Fruit fly (Drosophila melanogaster) whole organism, embryonic: ENCODE data around the gene CG6739.

Experiments used
- ATbp ChIP-seq: fragments of 200-800 bp; sonication (Bioruptor generic); optimal IDR thresholded peaks from 2 replicates; lab custom pipeline; 2017; ENCODE audit warnings: missing biosample characterization, mild to moderate bottlenecking, missing genetic modification characterization, missing genetic modification reagents
- Aef1 ChIP-seq: fragments of 200-800 bp; sonication (Bioruptor generic); IDR thresholded peaks from 3 replicates; pipeline ENCODE4 v1.3.6; 2022; ENCODE audit warnings: missing biosample characterization, missing genetic modification characterization
- Bgb ChIP-seq: fragments of 200-800 bp; sonication (Bioruptor generic); IDR thresholded peaks from 2 replicates; pipeline ENCODE4 v1.3.6; 2022; ENCODE audit warnings: missing biosample characterization, missing genetic modification characterization; ENCODE audit not compliant: partially characterized antibody
- CG10462 ChIP-seq: fragments of 200-800 bp; sonication (Bioruptor generic); optimal IDR thresholded peaks from 2 replicates; lab custom pipeline; 2016; ENCODE audit warnings: missing biosample characterization, missing genetic modification characterization
- CG12155 ChIP-seq: fragments of 200-800 bp; sonication (Bioruptor generic); optimal IDR thresholded peaks from 3 replicates; lab custom pipeline; 2016; ENCODE audit warnings: missing biosample characterization, missing genetic modification characterization
- CG12236 ChIP-seq: fragments of 200-800 bp; sonication (Bioruptor generic); optimal IDR thresholded peaks from 2 replicates; lab custom pipeline; 2016; ENCODE audit warnings: missing biosample characterization, missing genetic modification characterization
- CG12391 ChIP-seq: fragments of 200-800 bp; sonication (Bioruptor generic); optimal IDR thresholded peaks from 3 replicates; lab custom pipeline; 2018; ENCODE audit warnings: missing biosample characterization, mild to moderate bottlenecking, missing genetic modification characterization, moderate library complexity
- CG13424 ChIP-seq: fragments of 200-800 bp; sonication (Bioruptor generic); optimal IDR thresholded peaks from 2 replicates; lab custom pipeline; 2019; ENCODE audit warnings: missing biosample characterization, mild to moderate bottlenecking, missing genetic modification characterization, moderate library complexity
- CG14441 ChIP-seq: fragments of 200-800 bp; sonication (Bioruptor generic); IDR thresholded peaks from 2 replicates; pipeline ENCODE4 v1.3.6; 2022; ENCODE audit warnings: missing biosample characterization, missing genetic modification characterization
- CG15269 ChIP-seq: fragments of 200-800 bp; sonication (Bioruptor generic); optimal IDR thresholded peaks from 2 replicates; lab custom pipeline; 2018; ENCODE audit warnings: missing biosample characterization, mild to moderate bottlenecking, missing genetic modification characterization, moderate library complexity
- CG1603 ChIP-seq: fragments of 200-800 bp; sonication (Bioruptor generic); optimal IDR thresholded peaks from 2 replicates; lab custom pipeline; 2019; ENCODE audit warnings: missing biosample characterization, mild to moderate bottlenecking, missing genetic modification characterization, moderate library complexity
- CG17361 ChIP-seq: fragments of 200-800 bp; sonication (Bioruptor generic); IDR thresholded peaks from 3 replicates; pipeline ENCODE4 v1.3.6; 2022; ENCODE audit warnings: missing biosample characterization, missing genetic modification characterization
- CG31388 ChIP-seq: fragments of 200-800 bp; sonication (Bioruptor generic); optimal IDR thresholded peaks from 2 replicates; lab custom pipeline; 2016; ENCODE audit warnings: missing biosample characterization, missing genetic modification characterization
- CG33557 ChIP-seq: fragments of 200-800 bp; sonication (Bioruptor generic); optimal IDR thresholded peaks from 2 replicates; lab custom pipeline; 2019; ENCODE audit warnings: missing biosample characterization, mild to moderate bottlenecking, missing genetic modification characterization, moderate library complexity
- CG43689 ChIP-seq: fragments of 200-800 bp; sonication (Bioruptor generic); IDR thresholded peaks from 2 replicates; pipeline ENCODE4 v1.3.6; 2022; ENCODE audit warnings: missing biosample characterization, missing genetic modification characterization
- CG4730 ChIP-seq: fragments of 200-800 bp; sonication (Bioruptor generic); IDR thresholded peaks from 2 replicates; pipeline ENCODE4 v1.3.6; 2022; ENCODE audit warnings: missing biosample characterization, missing genetic modification characterization
- CG5953 ChIP-seq: fragments of 200-800 bp; sonication (Bioruptor generic); IDR thresholded peaks from 2 replicates; pipeline ENCODE4 v1.3.6; 2022; ENCODE audit warnings: missing biosample characterization, missing genetic modification characterization
- CG7556 ChIP-seq: fragments of 200-800 bp; sonication (Bioruptor generic); optimal IDR thresholded peaks from 2 replicates; lab custom pipeline; 2017; ENCODE audit warnings: missing biosample characterization, mild to moderate bottlenecking, missing genetic modification characterization
- CG7745 ChIP-seq: fragments of 200-800 bp; sonication (Bioruptor generic); optimal IDR thresholded peaks from 2 replicates; lab custom pipeline; 2018; ENCODE audit warnings: missing biosample characterization, mild to moderate bottlenecking, missing genetic modification characterization, moderate library complexity
- CG8359 ChIP-seq: fragments of 200-800 bp; sonication (Bioruptor generic); optimal IDR thresholded peaks from 2 replicates; lab custom pipeline; 2017; ENCODE audit warnings: missing biosample characterization, mild to moderate bottlenecking, missing genetic modification characterization, borderline replicate concordance
- CG8924 ChIP-seq: fragments of 200-800 bp; optimal IDR thresholded peaks from 3 replicates; lab custom pipeline; 2019; ENCODE audit warnings: missing biosample characterization, mild to moderate bottlenecking, missing genetic modification characterization, moderate library complexity
- Dref ChIP-seq: fragments of 200-800 bp; sonication (Bioruptor generic); IDR thresholded peaks from 2 replicates; pipeline ENCODE4 v1.3.6; 2022; ENCODE audit warnings: missing biosample characterization, missing genetic modification characterization
- E2f2 ChIP-seq: fragments of 200-800 bp; sonication (Bioruptor generic); IDR thresholded peaks from 2 replicates; pipeline ENCODE4 v1.3.6; 2022; ENCODE audit warnings: missing biosample characterization, missing genetic modification characterization
- Elba2 ChIP-seq: fragments of 200-800 bp; sonication (Bioruptor generic); optimal IDR thresholded peaks from 3 replicates; lab custom pipeline; 2016; ENCODE audit warnings: missing biosample characterization, missing genetic modification characterization
- Hey ChIP-seq: fragments of 200-800 bp; sonication (Bioruptor generic); optimal IDR thresholded peaks from 3 replicates; lab custom pipeline; 2018; ENCODE audit warnings: missing biosample characterization, mild to moderate bottlenecking, missing genetic modification characterization
- Mes4 ChIP-seq: fragments of 200-800 bp; sonication (Bioruptor generic); optimal IDR thresholded peaks from 2 replicates; lab custom pipeline; 2016; ENCODE audit warnings: missing biosample characterization, missing genetic modification characterization
- Nf-YC ChIP-seq: fragments of 200-800 bp; optimal IDR thresholded peaks from 3 replicates; lab custom pipeline; 2019; ENCODE audit warnings: missing biosample characterization, mild to moderate bottlenecking, missing genetic modification characterization, moderate library complexity
- Optix ChIP-seq: fragments of 200-800 bp; sonication (Bioruptor generic); IDR thresholded peaks from 3 replicates; pipeline ENCODE4 v1.3.6; 2022; ENCODE audit warnings: missing biosample characterization, missing genetic modification characterization
- Rfx ChIP-seq: fragments of 200-800 bp; sonication (Bioruptor generic); IDR thresholded peaks from 2 replicates; pipeline ENCODE4 v1.3.6; 2022; ENCODE audit warnings: missing biosample characterization, missing genetic modification characterization
- Rx ChIP-seq: fragments of 200-800 bp; sonication (Bioruptor generic); IDR thresholded peaks from 2 replicates; pipeline ENCODE4 v1.3.6; 2022; ENCODE audit warnings: missing biosample characterization, missing genetic modification characterization
- Side ChIP-seq: fragments of 200-800 bp; sonication (Bioruptor generic); optimal IDR thresholded peaks from 2 replicates; lab custom pipeline; 2016; ENCODE audit warnings: missing biosample characterization, missing genetic modification characterization
- Sry-β ChIP-seq: fragments of 200-800 bp; sonication (Bioruptor generic); optimal IDR thresholded peaks from 2 replicates; lab custom pipeline; 2018; ENCODE audit warnings: missing biosample characterization, mild to moderate bottlenecking, missing genetic modification characterization, moderate library complexity
- Trl ChIP-seq, 3 experiments: fragments of >200 bp in 2 of 3; fragments of 200-800 bp in 1 of 3; sonication (Bioruptor generic) in 1 of 3; optimal IDR thresholded peaks; 2 replicates in 1 of 3; 3 replicates in 2 of 3; lab custom pipeline; 2016 to 2017; ENCODE audit warnings: missing biosample characterization in 1 of 3, missing genetic modification characterization in 1 of 3
- ac ChIP-seq: fragments of 200-800 bp; sonication (Bioruptor generic); optimal IDR thresholded peaks from 3 replicates; lab custom pipeline; 2017; ENCODE audit warnings: missing biosample characterization, mild to moderate bottlenecking, missing genetic modification characterization
- aop ChIP-seq: fragments of 200-800 bp; sonication (Bioruptor generic); IDR thresholded peaks from 2 replicates; pipeline ENCODE4 v1.3.6; 2022; ENCODE audit warnings: missing biosample characterization, missing genetic modification characterization
- bcd ChIP-seq: fragments of 200-800 bp; sonication (Bioruptor generic); optimal IDR thresholded peaks from 2 replicates; lab custom pipeline; 2017; ENCODE audit warnings: missing biosample characterization, mild to moderate bottlenecking, missing genetic modification characterization
- btn ChIP-seq: fragments of 200-800 bp; sonication (Bioruptor generic); optimal IDR thresholded peaks from 2 replicates; lab custom pipeline; 2016; ENCODE audit warnings: missing biosample characterization, missing genetic modification characterization
- da ChIP-seq: fragments of 200-800 bp; sonication (Bioruptor generic); optimal IDR thresholded peaks from 2 replicates; lab custom pipeline; 2016; ENCODE audit warnings: missing biosample characterization, missing genetic modification characterization
- disco-r ChIP-seq: fragments of 200-800 bp; sonication (Bioruptor generic); optimal IDR thresholded peaks from 2 replicates; lab custom pipeline; 2016; ENCODE audit warnings: missing biosample characterization, missing genetic modification characterization
- ewg ChIP-seq: fragments of 200-800 bp; sonication (Bioruptor generic); optimal IDR thresholded peaks from 3 replicates; lab custom pipeline; 2017; ENCODE audit warnings: mild to moderate bottlenecking, missing biosample characterization, missing genetic modification reagents, missing genetic modification characterization
- ham ChIP-seq: fragments of 200-800 bp; sonication (Bioruptor generic); IDR thresholded peaks from 2 replicates; pipeline ENCODE4 v1.3.6; 2022; ENCODE audit warnings: missing biosample characterization, missing genetic modification characterization
- lilli ChIP-seq: fragments of 200-800 bp; sonication (Bioruptor generic); optimal IDR thresholded peaks from 3 replicates; lab custom pipeline; 2016; ENCODE audit warnings: missing biosample characterization, missing genetic modification characterization
- mirr ChIP-seq: fragments of 200-800 bp; sonication (Bioruptor generic); optimal IDR thresholded peaks from 3 replicates; lab custom pipeline; 2018; ENCODE audit warnings: missing biosample characterization, mild to moderate bottlenecking, missing genetic modification characterization
- nerfin-1 ChIP-seq: fragments of 200-800 bp; sonication (Bioruptor generic); optimal IDR thresholded peaks from 3 replicates; lab custom pipeline; 2019; ENCODE audit warnings: missing biosample characterization, mild to moderate bottlenecking, missing genetic modification characterization, moderate library complexity
- pnt ChIP-seq: fragments of 200-800 bp; sonication (Bioruptor generic); optimal IDR thresholded peaks from 3 replicates; lab custom pipeline; 2016; ENCODE audit warnings: missing biosample characterization, missing genetic modification characterization
- sd ChIP-seq: fragments of 200-800 bp; sonication (Bioruptor generic); optimal IDR thresholded peaks from 3 replicates; lab custom pipeline; 2018; ENCODE audit warnings: missing biosample characterization, mild to moderate bottlenecking, missing genetic modification characterization, moderate library complexity
- sna ChIP-seq: fragments of 200-800 bp; sonication (Bioruptor generic); IDR thresholded peaks from 2 replicates; pipeline ENCODE4 v1.3.6; 2022; ENCODE audit warnings: missing biosample characterization, missing genetic modification characterization; ENCODE audit not compliant: partially characterized antibody
- vvl ChIP-seq: fragments of 200-800 bp; sonication (Bioruptor generic); IDR thresholded peaks from 2 replicates; pipeline ENCODE4 v1.3.6; 2022; ENCODE audit warnings: missing biosample characterization, missing genetic modification characterization

CG6739 gene

dm6 chr2L:7576462-7577360, 31.5 kb upstream of the CG6739 start (continued):
- TF ChIP-seq CG8359 (GFP tag; lab: Kevin White, UChicago) (peak; percentile 67), sna (GFP tag; lab: Robert Waterston, UW) (no peak), CG17361 (peak; percentile 91), Trl (optimal IDR thresholded peaks at IDR 0.05; lab: Kevin White, UChicago) (peak; percentile 0 to 37), Trl (GFP tag; optimal IDR thresholded peaks at IDR 0.05; lab: Kevin White, UChicago) (peak; percentile 61), CG12155 (GFP tag; lab: Kevin White, UChicago) (no peak), Nf-YC (tag; lab: Kevin White, UChicago) (peak; percentile 64), CG7556 (GFP tag; lab: Kevin White, UChicago) (peak; percentile 75), ham (no peak), CG13424 (tag; lab: Kevin White, UChicago) (peak; percentile 52), disco-r (GFP tag; lab: Kevin White, UChicago) (peak; percentile 39), Hey (tag; lab: Kevin White, UChicago) (peak; percentile 57), CG33557 (GFP tag; lab: Kevin White, UChicago) (peak; percentile 83), Optix (peak; percentile 54; the same call in 1 of the 3 replicates), Mes4 (GFP tag; lab: Kevin White, UChicago) (peak; percentile 56), Sry-β (GFP tag; lab: Kevin White, UChicago) (peak; percentile 67), E2f2 (GFP tag; lab: Robert Waterston, UW) (peak; percentile 58; the same call in 1 of the 2 replicates), ATbp (GFP tag; lab: Kevin White, UChicago) (peak; percentile 90), CG1603 (tag; lab: Kevin White, UChicago) (peak; percentile 76), Rfx (GFP tag; lab: Robert Waterston, UW) (peak; percentile 68), btn (GFP tag; lab: Kevin White, UChicago) (peak; percentile 75), ewg (GFP tag; lab: Kevin White, UChicago) (peak; percentile 61), CG12236 (peak; percentile 15), nerfin-1 (tag; lab: Kevin White, UChicago) (peak; percentile 87), CG31388 (GFP tag; lab: Kevin White, UChicago) (peak; percentile 60), CG15269 (tag; lab: Kevin White, UChicago) (no peak), CG4730 (GFP tag; lab: Robert Waterston, UW) (peak; percentile 58), bcd (peak; percentile 85), Aef1 (peak; percentile 47; the same call in 1 of the 3 replicates), sd (tag; lab: Kevin White, UChicago) (peak; percentile 78), aop (GFP tag; lab: Robert Waterston, UW) (peak; percentile 62), CG12391 (tag; lab: Kevin White, UChicago) (peak; percentile 30), CG14441 (GFP tag; lab: Robert Waterston, UW) (peak; percentile 69), vvl (GFP tag; lab: Robert Waterston, UW) (peak; percentile 92), Rx (peak; percentile 71), Side (GFP tag; lab: Kevin White, UChicago) (peak; percentile 77), da (no peak), CG10462 (GFP tag; lab: Kevin White, UChicago) (no peak), ac (GFP tag; lab: Kevin White, UChicago) (peak; percentile 89), mirr (GFP tag; lab: Kevin White, UChicago) (peak; percentile 77), pnt (GFP tag; lab: Kevin White, UChicago) (peak; percentile 62), Bgb (GFP tag; lab: Robert Waterston, UW) (peak; percentile 59; the same call in 1 of the 2 replicates), Elba2 (GFP tag; lab: Kevin White, UChicago) (no peak), CG43689 (GFP tag; lab: Robert Waterston, UW) (no peak), CG8924 (peak; percentile 80), lilli (GFP tag; lab: Kevin White, UChicago) (no peak), CG5953 (GFP tag; lab: Robert Waterston, UW) (peak; percentile 53; the same call in 1 of the 2 replicates), Dref (GFP tag; lab: Robert Waterston, UW) (no peak), CG7745 (tag; lab: Kevin White, UChicago) (peak; percentile 98)
